Worm (Caenorhabditis elegans) whole organism, L1 larva: Measurements from ENCODE around the gene T20G5.8.

Experiments
- egl-27 ChIP-seq, 2 experiments: fragments of 150-350 bp in 1 of 2; sonication (generic microtip); optimal IDR thresholded peaks; 3 replicates each; lab custom pipeline; 2017 to 2018; ENCODE audit warnings: missing biosample characterization in 2 of 2, missing genetic modification characterization in 2 of 2, missing genetic modification reagents in 2 of 2
- lin-13 ChIP-seq: fragments of 150-350 bp; optimal IDR thresholded peaks from 2 replicates; lab custom pipeline; 2014; ENCODE audit warnings: missing biosample characterization, missing genetic modification reagents, missing genetic modification characterization
- lin-15B ChIP-seq: fragments of 150-350 bp; sonication (generic microtip); optimal IDR thresholded peaks from 3 replicates; lab custom pipeline; 2014; ENCODE audit warnings: missing biosample characterization, missing genetic modification characterization
- mep-1 ChIP-seq: fragments of 150-350 bp; optimal IDR thresholded peaks from 2 replicates; lab custom pipeline; 2014; ENCODE audit warnings: missing biosample characterization, missing genetic modification characterization
- unc-62 ChIP-seq: fragments of 150-350 bp; optimal IDR thresholded peaks from 2 replicates; lab custom pipeline; 2014; ENCODE audit warnings: missing biosample characterization, missing genetic modification reagents, missing genetic modification characterization
- zip-4 ChIP-seq: fragments of 200-800 bp; sonication (Bioruptor generic); optimal IDR thresholded peaks from 2 replicates; lab custom pipeline; 2018; ENCODE audit warnings: mild to moderate bottlenecking, missing genetic modification characterization, moderate library complexity, missing compliant biosample characterization

DNA sequence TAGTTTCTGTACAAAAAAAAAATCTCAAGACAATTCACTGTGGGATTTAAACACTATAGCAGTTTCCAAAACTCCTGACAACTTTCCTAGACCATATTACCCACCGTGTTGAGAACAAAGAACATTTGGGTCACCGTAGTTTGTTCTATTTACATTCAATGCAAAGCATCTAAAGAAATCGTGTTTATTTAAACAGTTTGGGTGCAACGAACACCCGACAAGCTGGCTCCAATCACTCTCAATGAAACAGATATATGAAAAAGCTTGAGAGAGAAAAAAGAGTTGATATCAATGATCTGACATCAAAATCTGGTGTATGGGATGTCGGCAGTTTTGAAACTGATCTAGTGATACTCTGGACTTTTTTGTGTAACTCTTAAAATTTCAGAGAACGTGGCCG is 44.2 kb upstream of the T20G5.8 start:
- TF ChIP-seq lin-13 (GFP tag; lab: Kevin White, UChicago) = no peak
- no peak for TF ChIP-seq mep-1 (tag; lab: Kevin White, UChicago)
- no peak for TF ChIP-seq unc-62
- TF ChIP-seq egl-27 (tag; optimal IDR thresholded peaks at IDR 0.05; lab: Kevin White, UChicago) = no peak
- no peak for TF ChIP-seq zip-4 (GFP tag; lab: Kevin White, UChicago)
- no peak for TF ChIP-seq lin-15B (tag; lab: Kevin White, UChicago)
